Fruit fly (Drosophila melanogaster) whole organism, embryonic: ENCODE results near the gene CG43055.

ENCODE experiments used
- Adf1 ChIP-seq: fragments of 200-800 bp; sonication (Bioruptor generic); IDR thresholded peaks from 2 replicates; pipeline ENCODE4 v1.3.6; 2022; ENCODE audit warnings: missing biosample characterization, missing genetic modification characterization
- B-H1 ChIP-seq: fragments of 200-800 bp; sonication (Bioruptor generic); IDR thresholded peaks from 3 replicates; pipeline ENCODE4 v1.3.6; 2022; ENCODE audit warnings: missing biosample characterization, missing genetic modification characterization
- Bdp1 ChIP-seq: fragments of 200-800 bp; sonication (Bioruptor generic); optimal IDR thresholded peaks from 3 replicates; lab custom pipeline; 2016; ENCODE audit warnings: missing biosample characterization, missing genetic modification characterization
- CG10267 ChIP-seq: fragments of 200-800 bp; sonication (Bioruptor generic); optimal IDR thresholded peaks from 2 replicates; lab custom pipeline; 2018; ENCODE audit warnings: missing biosample characterization, mild to moderate bottlenecking, missing genetic modification characterization, moderate library complexity
- CG10959 ChIP-seq: fragments of 200-800 bp; sonication (Bioruptor generic); IDR thresholded peaks from 2 replicates; pipeline ENCODE4 v1.3.6; 2022; ENCODE audit warnings: missing biosample characterization, missing genetic modification characterization
- CG11085 ChIP-seq: fragments of 200-800 bp; sonication (Bioruptor generic); IDR thresholded peaks from 2 replicates; pipeline ENCODE4 v1.3.6; 2022; ENCODE audit warnings: missing biosample characterization, missing genetic modification characterization
- CG15479 ChIP-seq: fragments of 200-800 bp; sonication (Bioruptor generic); optimal IDR thresholded peaks from 3 replicates; lab custom pipeline; 2019; ENCODE audit warnings: missing biosample characterization, mild to moderate bottlenecking, missing genetic modification characterization, moderate library complexity
- CG16779 ChIP-seq: fragments of 200-800 bp; sonication (Bioruptor generic); IDR thresholded peaks from 2 replicates; pipeline ENCODE4 v1.3.6; 2022; ENCODE audit warnings: missing biosample characterization, missing genetic modification characterization
- CG4820 ChIP-seq: fragments of 200-800 bp; sonication (Bioruptor generic); optimal IDR thresholded peaks from 3 replicates; lab custom pipeline; 2016; ENCODE audit warnings: missing biosample characterization, missing genetic modification characterization
- CG6175 ChIP-seq: fragments of 200-800 bp; sonication (Bioruptor generic); IDR thresholded peaks from 3 replicates; pipeline ENCODE4 v1.3.6; 2022; ENCODE audit warnings: missing biosample characterization, missing genetic modification characterization
- CG6654 ChIP-seq: fragments of 200-800 bp; sonication (Bioruptor generic); optimal IDR thresholded peaks from 2 replicates; lab custom pipeline; 2017; ENCODE audit warnings: missing biosample characterization, mild to moderate bottlenecking, missing genetic modification characterization
- CG7745 ChIP-seq: fragments of 200-800 bp; sonication (Bioruptor generic); optimal IDR thresholded peaks from 2 replicates; lab custom pipeline; 2018; ENCODE audit warnings: missing biosample characterization, mild to moderate bottlenecking, missing genetic modification characterization, moderate library complexity
- CG7963 ChIP-seq: fragments of 200-800 bp; sonication (Bioruptor generic); IDR thresholded peaks from 3 replicates; pipeline ENCODE4 v1.3.6; 2022; ENCODE audit warnings: missing biosample characterization, missing genetic modification characterization; ENCODE audit not compliant: partially characterized antibody
- CG8388 ChIP-seq: fragments of 200-800 bp; sonication (Bioruptor generic); optimal IDR thresholded peaks from 2 replicates; lab custom pipeline; 2019; ENCODE audit warnings: missing biosample characterization, mild to moderate bottlenecking, missing genetic modification characterization, moderate library complexity
- CG9609 ChIP-seq: fragments of 200-800 bp; sonication (Bioruptor generic); optimal IDR thresholded peaks from 3 replicates; lab custom pipeline; 2016; ENCODE audit warnings: missing biosample characterization, missing genetic modification characterization
- CoRest ChIP-seq: fragments of 200-800 bp; sonication (Bioruptor generic); optimal IDR thresholded peaks from 3 replicates; lab custom pipeline; 2018; ENCODE audit warnings: missing biosample characterization, mild to moderate bottlenecking, missing genetic modification characterization, moderate library complexity
- Dbx ChIP-seq: fragments of 200-800 bp; sonication (Bioruptor generic); IDR thresholded peaks from 3 replicates; pipeline ENCODE4 v1.3.6; 2022; ENCODE audit warnings: missing biosample characterization, missing genetic modification characterization
- Dek ChIP-seq: fragments of 200-800 bp; sonication (Bioruptor generic); optimal IDR thresholded peaks from 3 replicates; lab custom pipeline; 2019; ENCODE audit warnings: missing biosample characterization, mild to moderate bottlenecking, missing genetic modification characterization, moderate library complexity
- HmgD ChIP-seq: fragments of 200-800 bp; sonication (Bioruptor generic); optimal IDR thresholded peaks from 3 replicates; lab custom pipeline; 2016; ENCODE audit warnings: missing biosample characterization, missing genetic modification characterization
- Mes4 ChIP-seq: fragments of 200-800 bp; sonication (Bioruptor generic); optimal IDR thresholded peaks from 2 replicates; lab custom pipeline; 2016; ENCODE audit warnings: missing biosample characterization, missing genetic modification characterization
- NC2α ChIP-seq: fragments of 200-800 bp; sonication (Bioruptor generic); optimal IDR thresholded peaks from 2 replicates; lab custom pipeline; 2016; ENCODE audit warnings: missing biosample characterization, missing genetic modification characterization
- NFAT ChIP-seq: fragments of 200-800 bp; sonication (Bioruptor generic); IDR thresholded peaks from 2 replicates; pipeline ENCODE4 v1.3.6; 2022; ENCODE audit warnings: missing biosample characterization, missing genetic modification characterization
- Nf-YA ChIP-seq: fragments of 200-800 bp; sonication (Bioruptor generic); IDR thresholded peaks from 2 replicates; pipeline ENCODE4 v1.3.6; 2022; ENCODE audit warnings: missing biosample characterization, missing genetic modification characterization
- Oli ChIP-seq: fragments of 200-800 bp; sonication (Bioruptor generic); optimal IDR thresholded peaks from 2 replicates; lab custom pipeline; 2018; ENCODE audit warnings: missing biosample characterization, mild to moderate bottlenecking, missing genetic modification characterization, moderate library complexity
- Ravus ChIP-seq: fragments of 200-800 bp; sonication (Bioruptor generic); IDR thresholded peaks from 2 replicates; pipeline ENCODE4 v1.3.6; 2022; ENCODE audit warnings: missing biosample characterization, missing genetic modification characterization
- Scr ChIP-seq: fragments of 200-800 bp; sonication (Bioruptor generic); IDR thresholded peaks from 2 replicates; pipeline ENCODE4 v1.3.6; 2022; ENCODE audit warnings: missing biosample characterization, missing genetic modification characterization; ENCODE audit not compliant: partially characterized antibody
- Side ChIP-seq: fragments of 200-800 bp; sonication (Bioruptor generic); optimal IDR thresholded peaks from 2 replicates; lab custom pipeline; 2016; ENCODE audit warnings: missing biosample characterization, missing genetic modification characterization
- Six4 ChIP-seq: fragments of 200-800 bp; sonication (Bioruptor generic); optimal IDR thresholded peaks from 2 replicates; lab custom pipeline; 2016; ENCODE audit warnings: missing biosample characterization, missing genetic modification characterization
- Sox100B ChIP-seq: fragments of 200-800 bp; sonication (Bioruptor generic); optimal IDR thresholded peaks from 3 replicates; lab custom pipeline; 2018; ENCODE audit warnings: missing biosample characterization, mild to moderate bottlenecking, missing genetic modification characterization
- Sry-β ChIP-seq: fragments of 200-800 bp; sonication (Bioruptor generic); optimal IDR thresholded peaks from 2 replicates; lab custom pipeline; 2018; ENCODE audit warnings: missing biosample characterization, mild to moderate bottlenecking, missing genetic modification characterization, moderate library complexity
- Trl ChIP-seq, 3 experiments: fragments of >200 bp in 2 of 3; fragments of 200-800 bp in 1 of 3; sonication (Bioruptor generic) in 1 of 3; optimal IDR thresholded peaks; 2 replicates in 1 of 3; 3 replicates in 2 of 3; lab custom pipeline; 2016 to 2017; ENCODE audit warnings: missing biosample characterization in 1 of 3, missing genetic modification characterization in 1 of 3
- amos ChIP-seq: fragments of 200-800 bp; sonication (Bioruptor generic); IDR thresholded peaks from 2 replicates; pipeline ENCODE4 v1.3.6; 2022; ENCODE audit warnings: missing biosample characterization, missing genetic modification characterization; ENCODE audit not compliant: partially characterized antibody
- az2 ChIP-seq: fragments of 200-800 bp; sonication (Bioruptor generic); optimal IDR thresholded peaks from 3 replicates; lab custom pipeline; 2016; ENCODE audit warnings: missing biosample characterization, missing genetic modification characterization
- bsh ChIP-seq, 2 experiments: fragments of 200-800 bp; sonication (Bioruptor generic); optimal IDR thresholded peaks; 2 replicates each; lab custom pipeline; 2017 to 2018; ENCODE audit warnings: mild to moderate bottlenecking in 2 of 2, missing biosample characterization in 2 of 2, missing genetic modification characterization in 2 of 2, moderate library complexity in 1 of 2
- da ChIP-seq: fragments of 200-800 bp; sonication (Bioruptor generic); optimal IDR thresholded peaks from 2 replicates; lab custom pipeline; 2016; ENCODE audit warnings: missing biosample characterization, missing genetic modification characterization
- danr ChIP-seq: fragments of 200-800 bp; sonication (Bioruptor generic); IDR thresholded peaks from 2 replicates; pipeline ENCODE4 v1.3.6; 2022; ENCODE audit warnings: missing biosample characterization, missing genetic modification characterization
- ems ChIP-seq: fragments of 200-800 bp; sonication (Bioruptor generic); optimal IDR thresholded peaks from 3 replicates; lab custom pipeline; 2016; ENCODE audit warnings: missing biosample characterization, missing genetic modification characterization
- en ChIP-seq: fragments of 200-800 bp; sonication (Bioruptor generic); optimal IDR thresholded peaks from 2 replicates; lab custom pipeline; 2016; ENCODE audit warnings: missing biosample characterization, missing genetic modification characterization
- hth ChIP-seq: fragments of >200 bp; optimal IDR thresholded peaks from 2 replicates; lab custom pipeline; 2017; ENCODE audit warnings: inconsistent platforms
- lab ChIP-seq: fragments of 200-800 bp; sonication (Bioruptor generic); optimal IDR thresholded peaks from 3 replicates; lab custom pipeline; 2017; ENCODE audit warnings: missing biosample characterization, missing genetic modification characterization, mild to moderate bottlenecking, moderate library complexity, missing genetic modification reagents
- lilli ChIP-seq: fragments of 200-800 bp; sonication (Bioruptor generic); optimal IDR thresholded peaks from 3 replicates; lab custom pipeline; 2016; ENCODE audit warnings: missing biosample characterization, missing genetic modification characterization
- mld ChIP-seq: fragments of 200-800 bp; sonication (Bioruptor generic); IDR thresholded peaks from 3 replicates; pipeline ENCODE4 v1.3.6; 2022; ENCODE audit warnings: missing biosample characterization, missing genetic modification characterization; ENCODE audit not compliant: partially characterized antibody
- nom ChIP-seq: fragments of 200-800 bp; sonication (Bioruptor generic); optimal IDR thresholded peaks from 2 replicates; lab custom pipeline; 2017; ENCODE audit warnings: missing biosample characterization, missing genetic modification characterization, mild to moderate bottlenecking, moderate library complexity, missing genetic modification reagents
- oc ChIP-seq: fragments of 200-800 bp; sonication (Bioruptor generic); optimal IDR thresholded peaks from 2 replicates; lab custom pipeline; 2018; ENCODE audit warnings: missing biosample characterization, mild to moderate bottlenecking, missing genetic modification characterization, moderate library complexity
- odd ChIP-seq: fragments of 200-800 bp; sonication (Bioruptor generic); optimal IDR thresholded peaks from 2 replicates; lab custom pipeline; 2017; ENCODE audit warnings: missing biosample characterization, mild to moderate bottlenecking, missing genetic modification characterization
- sqz ChIP-seq: fragments of 200-800 bp; sonication (Bioruptor generic); optimal IDR thresholded peaks from 3 replicates; lab custom pipeline; 2018; ENCODE audit warnings: missing biosample characterization, mild to moderate bottlenecking, missing genetic modification characterization
- wek ChIP-seq: fragments of 200-800 bp; sonication (Bioruptor generic); optimal IDR thresholded peaks from 3 replicates; lab custom pipeline; 2018; ENCODE audit warnings: missing biosample characterization, mild to moderate bottlenecking, missing genetic modification characterization, moderate library complexity
- zfh2 ChIP-seq: fragments of 200-800 bp; sonication (Bioruptor generic); optimal IDR thresholded peaks from 2 replicates; lab custom pipeline; 2016; ENCODE audit warnings: missing biosample characterization, missing genetic modification characterization

The CG43055 gene

DNA sequence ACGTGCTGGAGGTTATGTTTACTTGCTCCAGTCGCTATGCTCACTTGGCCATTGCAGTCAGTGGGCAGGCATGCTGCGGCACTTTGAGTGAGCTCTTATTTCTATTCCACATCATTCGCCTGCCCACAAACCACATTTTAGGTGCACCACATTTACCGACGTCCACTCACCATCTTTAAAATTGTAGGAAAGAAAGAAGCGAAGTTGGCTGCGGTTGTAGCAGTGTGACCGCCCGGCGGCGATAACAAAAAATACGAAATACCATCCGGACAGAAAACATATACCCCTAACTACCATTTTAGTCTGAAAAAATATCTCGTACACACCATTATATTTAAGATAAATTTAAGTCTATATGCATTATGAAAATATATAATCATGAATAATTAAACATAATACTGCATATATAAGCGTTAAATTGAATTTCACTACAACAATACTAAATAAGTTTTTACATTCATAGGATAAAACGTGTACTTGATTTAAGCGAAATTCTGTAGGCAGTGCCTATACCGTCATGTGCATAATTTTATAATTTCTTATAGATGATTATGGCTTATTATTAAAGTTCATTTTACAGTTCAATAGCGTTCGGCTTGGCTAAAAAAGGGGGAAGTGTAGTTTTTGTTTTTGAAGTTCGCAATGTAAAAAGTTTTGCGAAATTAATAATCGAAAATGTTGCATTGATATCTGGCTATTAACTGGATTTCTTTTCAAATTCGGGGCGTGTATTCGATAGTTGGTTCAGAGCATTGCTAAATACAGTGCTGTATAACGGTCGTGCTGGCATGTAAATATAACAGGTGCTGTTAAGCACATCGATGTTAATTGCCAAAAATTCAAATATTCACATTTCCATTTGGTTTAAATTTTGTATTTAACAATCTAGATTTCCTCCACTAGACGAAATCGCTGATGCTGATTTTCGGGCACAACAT, 47.4 kb downstream of the CG43055 start, which contains the start of gene RpL27A (continued):
- TF ChIP-seq Six4 (peak; percentile 43), CG4820 (GFP tag; lab: Kevin White, UChicago) (peak; percentile 28), Adf1 (GFP tag; lab: Robert Waterston, UW) (no peak; the same call in 1 of the 2 replicates), az2 (GFP tag; lab: Kevin White, UChicago) (peak; percentile 66), lab (peak; percentile 93), Oli (tag; lab: Kevin White, UChicago) (peak; percentile 66), Sry-β (GFP tag; lab: Kevin White, UChicago) (peak; percentile 70), Scr (peak; percentile 57), CG6175 (peak; percentile 67), Trl (optimal IDR thresholded peaks at IDR 0.05; lab: Kevin White, UChicago) (no peak), Trl (GFP tag; optimal IDR thresholded peaks at IDR 0.05; lab: Kevin White, UChicago) (peak; percentile 86), bsh (GFP tag; optimal IDR thresholded peaks at IDR 0.05; lab: Kevin White, UChicago) (peak; percentile 43 to 66), B-H1 (GFP tag; lab: Robert Waterston, UW) (peak; percentile 71; the same call in 2 of the 3 replicates), Dbx (peak; percentile 89), mld (GFP tag; lab: Robert Waterston, UW) (no peak), Ravus (GFP tag; lab: Robert Waterston, UW) (no peak), Mes4 (GFP tag; lab: Kevin White, UChicago) (peak; percentile 87), Nf-YA (peak; percentile 63), CG6654 (GFP tag; lab: Kevin White, UChicago) (peak; percentile 63), lilli (GFP tag; lab: Kevin White, UChicago) (peak; percentile 60), zfh2 (peak; percentile 32), nom (GFP tag; lab: Kevin White, UChicago) (peak; percentile 81), en (GFP tag; lab: Kevin White, UChicago) (peak; percentile 42), HmgD (GFP tag; lab: Kevin White, UChicago) (peak; percentile 39), hth (lab: Kevin White, UChicago) (no peak), CG16779 (GFP tag; lab: Robert Waterston, UW) (peak; percentile 77), CG10959 (peak; percentile 52), danr (GFP tag; lab: Robert Waterston, UW) (no peak), da (GFP tag; lab: Kevin White, UChicago) (peak; percentile 12), CG10267 (tag; lab: Kevin White, UChicago) (peak; percentile 83), CG9609 (GFP tag; lab: Kevin White, UChicago) (peak; percentile 48), Bdp1 (GFP tag; lab: Kevin White, UChicago) (peak; percentile 56), wek (GFP tag; lab: Kevin White, UChicago) (peak; percentile 97), odd (peak; percentile 85), ems (GFP tag; lab: Kevin White, UChicago) (peak; percentile 59), CG15479 (no peak), NFAT (GFP tag; lab: Robert Waterston, UW) (peak; percentile 92), CG11085 (GFP tag; lab: Robert Waterston, UW) (peak; percentile 80), Sox100B (peak; percentile 68), CG7745 (tag; lab: Kevin White, UChicago) (peak; percentile 39), NC2α (peak; percentile 56), sqz (GFP tag; lab: Kevin White, UChicago) (no peak), CG7963 (GFP tag; lab: Robert Waterston, UW) (no peak), CG8388 (peak; percentile 55), CoRest (tag; lab: Kevin White, UChicago) (peak; percentile 81), Side (GFP tag; lab: Kevin White, UChicago) (peak; percentile 78), amos (GFP tag; lab: Robert Waterston, UW) (peak; percentile 72), Dek (tag; lab: Kevin White, UChicago) (peak; percentile 51), oc (tag; lab: Kevin White, UChicago) (peak; percentile 60)
